Fruit fly (Drosophila melanogaster): Measurements from ENCODE around the gene dy.
A peak's percentile ranks its signal among the peaks of the same experiment; 100 is the strongest.

The dy gene

DNA sequence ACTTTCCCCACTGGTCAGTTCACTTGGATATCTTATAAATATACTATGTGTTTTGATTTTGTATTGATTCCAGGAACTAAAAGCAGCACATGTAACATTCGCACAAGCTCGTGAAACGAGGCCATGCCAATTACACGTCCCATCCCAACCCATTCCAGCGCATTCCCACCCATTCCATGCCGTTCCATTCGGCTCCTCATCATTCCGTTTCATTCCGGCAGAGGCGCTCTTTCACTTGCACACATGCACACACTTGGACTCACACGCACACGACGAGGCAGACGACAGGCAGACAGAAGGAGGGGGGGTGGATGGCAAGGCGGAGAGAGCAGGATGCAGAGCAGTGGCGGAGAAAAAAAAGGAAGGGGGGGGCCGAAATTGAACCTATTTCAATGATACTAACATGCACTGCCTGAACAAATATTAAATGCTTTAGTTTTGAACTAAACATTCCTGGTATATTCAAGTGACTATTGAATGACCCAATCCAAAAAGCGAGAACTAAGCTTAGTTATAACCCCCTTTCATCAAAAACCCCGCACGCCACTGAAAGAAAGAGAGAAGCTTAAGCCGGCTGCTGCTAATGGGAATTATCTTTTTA, 2.5 kb downstream of the dy start (continued):
- peak; percentile 18 for TF ChIP-seq cwo (GFP tag; optimal IDR thresholded peaks at IDR 0.05)
- TF ChIP-seq Fer2 (tag; optimal IDR thresholded peaks at IDR 0.05) = no peak
- no peak for TF ChIP-seq cas (GFP tag; IDR thresholded peaks at IDR 0.05)
- TF ChIP-seq Ptx1 (GFP tag; IDR thresholded peaks at IDR 0.05) = peak; percentile 58
- TF ChIP-seq amos (GFP tag; IDR thresholded peaks at IDR 0.05; ENCODE audit: partially characterized antibody) = no peak
- TF ChIP-seq abd-A (tag; optimal IDR thresholded peaks at IDR 0.05) = no peak
- no peak for TF ChIP-seq CG13296 (GFP tag; optimal IDR thresholded peaks at IDR 0.05)
- peak; percentile 55 for TF ChIP-seq D19A (tag; optimal IDR thresholded peaks at IDR 0.05)
- peak; percentile 21 for TF ChIP-seq Myb (GFP tag; optimal IDR thresholded peaks at IDR 0.05)
- TF ChIP-seq salm (tag; optimal IDR thresholded peaks at IDR 0.05) = no peak
- no peak for TF ChIP-seq CG12744 (GFP tag; optimal IDR thresholded peaks at IDR 0.05)
- TF ChIP-seq CG4404 (GFP tag; IDR thresholded peaks at IDR 0.05) = peak; percentile 41; the same call in 1 of the 2 replicates
- peak; percentile 50; the same call in 1 of the 3 replicates for TF ChIP-seq Mrtf (GFP tag; IDR thresholded peaks at IDR 0.05)
- no peak for TF ChIP-seq Hmx (GFP tag; optimal IDR thresholded peaks at IDR 0.05)
- TF ChIP-seq Max (GFP tag; optimal IDR thresholded peaks at IDR 0.05) = no peak
- no peak for TF ChIP-seq chn (GFP tag; optimal IDR thresholded peaks at IDR 0.05)
- TF ChIP-seq CG12769 (tag; optimal IDR thresholded peaks at IDR 0.05) = no peak
- peak; percentile 60 for TF ChIP-seq Usf (GFP tag; optimal IDR thresholded peaks at IDR 0.05)
- TF ChIP-seq CG8281 (tag; optimal IDR thresholded peaks at IDR 0.05) = peak; percentile 0
- no peak for TF ChIP-seq inv (GFP tag; IDR thresholded peaks at IDR 0.05; ENCODE audit: partially characterized antibody)
- peak; percentile 59 for TF ChIP-seq CG4424 (GFP tag; optimal IDR thresholded peaks at IDR 0.05)
- TF ChIP-seq CG30431 (GFP tag; optimal IDR thresholded peaks at IDR 0.05) = peak; percentile 62
- TF ChIP-seq dm (GFP tag; optimal IDR thresholded peaks at IDR 0.05) = no peak
- no peak for TF ChIP-seq CG12155 (GFP tag; optimal IDR thresholded peaks at IDR 0.05)
- TF ChIP-seq CG8089 (GFP tag; optimal IDR thresholded peaks at IDR 0.05) = peak; percentile 15
- TF ChIP-seq fu2 (GFP tag; optimal IDR thresholded peaks at IDR 0.05) = no peak
- no peak for TF ChIP-seq CG9932 (GFP tag; IDR thresholded peaks at IDR 0.05)
- TF ChIP-seq CG6654 (GFP tag; optimal IDR thresholded peaks at IDR 0.05) = peak; percentile 17
- peak; percentile 60 for TF ChIP-seq CG31441 (GFP tag; IDR thresholded peaks at IDR 0.05)
- no peak for TF ChIP-seq usp (GFP tag; optimal IDR thresholded peaks at IDR 0.05)
- TF ChIP-seq Xbp1 (GFP tag; optimal IDR thresholded peaks at IDR 0.05) = peak; percentile 32
- no peak for TF ChIP-seq sd (tag; optimal IDR thresholded peaks at IDR 0.05)
- TF ChIP-seq CG17912 (GFP tag; optimal IDR thresholded peaks at IDR 0.05) = no peak
- peak; percentile 39 for TF ChIP-seq slp2 (GFP tag; optimal IDR thresholded peaks at IDR 0.05)
- TF ChIP-seq CG10959 (GFP tag; IDR thresholded peaks at IDR 0.05) = peak; percentile 41; the same call in 1 of the 2 replicates
- TF ChIP-seq CG15011 (GFP tag; optimal IDR thresholded peaks at IDR 0.05) = peak; percentile 2
- TF ChIP-seq tna (GFP tag; IDR thresholded peaks at IDR 0.05; ENCODE audit: partially characterized antibody) = no peak
- TF ChIP-seq Taf1 (GFP tag; IDR thresholded peaks at IDR 0.05) = no peak
- TF ChIP-seq sima (GFP tag; optimal IDR thresholded peaks at IDR 0.05) = no peak
- TF ChIP-seq CG15073 (GFP tag; optimal IDR thresholded peaks at IDR 0.05) = peak; percentile 2
- TF ChIP-seq CG10654 (GFP tag; optimal IDR thresholded peaks at IDR 0.05) = peak; percentile 33
- no peak for TF ChIP-seq CG7963 (GFP tag; IDR thresholded peaks at IDR 0.05; ENCODE audit: partially characterized antibody)
- TF ChIP-seq dimm (GFP tag; IDR thresholded peaks at IDR 0.05) = no peak
- TF ChIP-seq gro (GFP tag; optimal IDR thresholded peaks at IDR 0.05) = no peak
- TF ChIP-seq unc-4 (GFP tag; IDR thresholded peaks at IDR 0.05; ENCODE audit: partially characterized antibody) = no peak
- TF ChIP-seq tap (tag; optimal IDR thresholded peaks at IDR 0.05) = no peak
- peak; percentile 1 for TF ChIP-seq mam (GFP tag; optimal IDR thresholded peaks at IDR 0.05)
- no peak for TF ChIP-seq CG10274 (GFP tag; optimal IDR thresholded peaks at IDR 0.05)
- no peak for TF ChIP-seq CrebB (tag; optimal IDR thresholded peaks at IDR 0.05)
- TF ChIP-seq Ravus (GFP tag; IDR thresholded peaks at IDR 0.05) = no peak
- no peak for TF ChIP-seq maf-S (GFP tag; optimal IDR thresholded peaks at IDR 0.05)
